Fruit fly (Drosophila melanogaster) whole organism, embryonic: ENCODE measurements around the gene CG6766.

Experiments
- Adf1 ChIP-seq: fragments of 200-800 bp; sonication (Bioruptor generic); IDR thresholded peaks from 2 replicates; pipeline ENCODE4 v1.3.6; 2022; ENCODE audit warnings: missing biosample characterization, missing genetic modification characterization
- Aef1 ChIP-seq: fragments of 200-800 bp; sonication (Bioruptor generic); IDR thresholded peaks from 3 replicates; pipeline ENCODE4 v1.3.6; 2022; ENCODE audit warnings: missing biosample characterization, missing genetic modification characterization
- Antp ChIP-seq: fragments of 200-800 bp; sonication (Bioruptor generic); optimal IDR thresholded peaks from 3 replicates; lab custom pipeline; 2016; ENCODE audit warnings: missing biosample characterization, missing genetic modification characterization
- Atf6 ChIP-seq: fragments of 200-800 bp; sonication (Bioruptor generic); IDR thresholded peaks from 2 replicates; pipeline ENCODE4 v1.3.6; 2022; ENCODE audit warnings: missing biosample characterization, missing genetic modification characterization
- Bdp1 ChIP-seq: fragments of 200-800 bp; sonication (Bioruptor generic); optimal IDR thresholded peaks from 3 replicates; lab custom pipeline; 2016; ENCODE audit warnings: missing biosample characterization, missing genetic modification characterization
- Bgb ChIP-seq: fragments of 200-800 bp; sonication (Bioruptor generic); IDR thresholded peaks from 2 replicates; pipeline ENCODE4 v1.3.6; 2022; ENCODE audit warnings: missing biosample characterization, missing genetic modification characterization; ENCODE audit not compliant: partially characterized antibody
- CG10209 ChIP-seq: fragments of 200-800 bp; sonication (Bioruptor generic); optimal IDR thresholded peaks from 3 replicates; lab custom pipeline; 2017; ENCODE audit warnings: missing biosample characterization, mild to moderate bottlenecking, missing genetic modification characterization, missing genetic modification reagents
- CG10267 ChIP-seq: fragments of 200-800 bp; sonication (Bioruptor generic); optimal IDR thresholded peaks from 2 replicates; lab custom pipeline; 2018; ENCODE audit warnings: missing biosample characterization, mild to moderate bottlenecking, missing genetic modification characterization, moderate library complexity
- CG11696 ChIP-seq: fragments of 200-800 bp; sonication (Bioruptor generic); IDR thresholded peaks from 2 replicates; pipeline ENCODE4 v1.3.6; 2022; ENCODE audit warnings: missing biosample characterization, missing genetic modification characterization
- CG12104 ChIP-seq: fragments of 200-800 bp; sonication (Bioruptor generic); optimal IDR thresholded peaks from 3 replicates; lab custom pipeline; 2016; ENCODE audit warnings: missing biosample characterization, missing genetic modification characterization
- CG12155 ChIP-seq: fragments of 200-800 bp; sonication (Bioruptor generic); optimal IDR thresholded peaks from 3 replicates; lab custom pipeline; 2016; ENCODE audit warnings: missing biosample characterization, missing genetic modification characterization
- CG1233 ChIP-seq: fragments of 200-800 bp; sonication (Bioruptor generic); optimal IDR thresholded peaks from 4 replicates; lab custom pipeline; 2018; ENCODE audit warnings: missing biosample characterization, mild to moderate bottlenecking, missing genetic modification characterization
- CG15479 ChIP-seq: fragments of 200-800 bp; sonication (Bioruptor generic); optimal IDR thresholded peaks from 3 replicates; lab custom pipeline; 2019; ENCODE audit warnings: missing biosample characterization, mild to moderate bottlenecking, missing genetic modification characterization, moderate library complexity
- CG15601 ChIP-seq: fragments of 200-800 bp; sonication (Bioruptor generic); optimal IDR thresholded peaks from 3 replicates; lab custom pipeline; 2019; ENCODE audit warnings: missing biosample characterization, mild to moderate bottlenecking, missing genetic modification characterization, moderate library complexity
- CG17361 ChIP-seq: fragments of 200-800 bp; sonication (Bioruptor generic); IDR thresholded peaks from 3 replicates; pipeline ENCODE4 v1.3.6; 2022; ENCODE audit warnings: missing biosample characterization, missing genetic modification characterization
- CG1832 ChIP-seq: fragments of 200-800 bp; sonication (Bioruptor generic); optimal IDR thresholded peaks from 2 replicates; lab custom pipeline; 2017; ENCODE audit warnings: missing biosample characterization, mild to moderate bottlenecking, missing genetic modification characterization, inconsistent platforms
- CG3065 ChIP-seq: fragments of 200-800 bp; sonication (Bioruptor generic); optimal IDR thresholded peaks from 2 replicates; lab custom pipeline; 2016; ENCODE audit warnings: missing biosample characterization, missing genetic modification characterization
- CG4404 ChIP-seq: fragments of 200-800 bp; sonication (Bioruptor generic); IDR thresholded peaks from 2 replicates; pipeline ENCODE4 v1.3.6; 2022; ENCODE audit warnings: missing biosample characterization, missing genetic modification characterization
- CG4820 ChIP-seq: fragments of 200-800 bp; sonication (Bioruptor generic); optimal IDR thresholded peaks from 3 replicates; lab custom pipeline; 2016; ENCODE audit warnings: missing biosample characterization, missing genetic modification characterization
- CG6791 ChIP-seq: fragments of 200-800 bp; sonication (Bioruptor generic); IDR thresholded peaks from 3 replicates; pipeline ENCODE4 v1.3.6; 2022; ENCODE audit warnings: missing biosample characterization, missing genetic modification characterization; ENCODE audit not compliant: partially characterized antibody
- CG7357 ChIP-seq: fragments of 200-800 bp; sonication (Bioruptor generic); IDR thresholded peaks from 3 replicates; pipeline ENCODE4 v1.3.6; 2022; ENCODE audit warnings: missing biosample characterization, missing genetic modification characterization
- CrebB ChIP-seq: fragments of 200-800 bp; sonication (Bioruptor generic); optimal IDR thresholded peaks from 3 replicates; lab custom pipeline; 2018; ENCODE audit warnings: missing biosample characterization, mild to moderate bottlenecking, missing genetic modification characterization
- D19A ChIP-seq: fragments of 200-800 bp; optimal IDR thresholded peaks from 3 replicates; lab custom pipeline; 2019; ENCODE audit warnings: missing biosample characterization, mild to moderate bottlenecking, missing genetic modification characterization, moderate library complexity
- Doc3 ChIP-seq: fragments of 200-800 bp; sonication (Bioruptor generic); IDR thresholded peaks from 3 replicates; pipeline ENCODE4 v1.3.6; 2022; ENCODE audit warnings: missing biosample characterization, missing genetic modification characterization; ENCODE audit not compliant: partially characterized antibody
- ERR ChIP-seq: fragments of 200-800 bp; sonication (Bioruptor generic); optimal IDR thresholded peaks from 2 replicates; lab custom pipeline; 2016; ENCODE audit warnings: missing biosample characterization, missing genetic modification characterization
- Hr78 ChIP-seq, 2 experiments: fragments of 200-800 bp in 1 of 2; fragments of >200 bp in 1 of 2; sonication (Bioruptor generic) in 1 of 2; optimal IDR thresholded peaks; 2 replicates each; lab custom pipeline; 2017 to 2019; ENCODE audit warnings: missing biosample characterization in 2 of 2, missing genetic modification characterization in 2 of 2, mild to moderate bottlenecking in 1 of 2, moderate library complexity in 1 of 2
- Mes4 ChIP-seq: fragments of 200-800 bp; sonication (Bioruptor generic); optimal IDR thresholded peaks from 2 replicates; lab custom pipeline; 2016; ENCODE audit warnings: missing biosample characterization, missing genetic modification characterization
- NFAT ChIP-seq: fragments of 200-800 bp; sonication (Bioruptor generic); IDR thresholded peaks from 2 replicates; pipeline ENCODE4 v1.3.6; 2022; ENCODE audit warnings: missing biosample characterization, missing genetic modification characterization
- Poxn ChIP-seq: fragments of 200-800 bp; sonication (Bioruptor generic); IDR thresholded peaks from 2 replicates; pipeline ENCODE4 v1.3.6; 2022; ENCODE audit warnings: missing biosample characterization, missing genetic modification characterization
- Sox100B ChIP-seq: fragments of 200-800 bp; sonication (Bioruptor generic); optimal IDR thresholded peaks from 3 replicates; lab custom pipeline; 2018; ENCODE audit warnings: missing biosample characterization, mild to moderate bottlenecking, missing genetic modification characterization
- ato ChIP-seq: fragments of 200-800 bp; sonication (Bioruptor generic); IDR thresholded peaks from 2 replicates; pipeline ENCODE4 v1.3.6; 2022; ENCODE audit warnings: missing biosample characterization, missing genetic modification characterization; ENCODE audit not compliant: partially characterized antibody
- danr ChIP-seq: fragments of 200-800 bp; sonication (Bioruptor generic); IDR thresholded peaks from 2 replicates; pipeline ENCODE4 v1.3.6; 2022; ENCODE audit warnings: missing biosample characterization, missing genetic modification characterization
- dati ChIP-seq: fragments of 200-800 bp; sonication (Bioruptor generic); IDR thresholded peaks from 2 replicates; pipeline ENCODE4 v1.3.6; 2022; ENCODE audit warnings: missing biosample characterization, missing genetic modification characterization
- esg ChIP-seq: fragments of 200-800 bp; sonication (Bioruptor generic); conservative IDR thresholded peaks from 2 replicates; pipeline ENCODE4 v1.3.6; 2022; ENCODE audit warnings: missing biosample characterization, missing genetic modification characterization
- fd3F ChIP-seq: fragments of 200-800 bp; sonication (Bioruptor generic); optimal IDR thresholded peaks from 2 replicates; lab custom pipeline; 2018; ENCODE audit warnings: missing biosample characterization, mild to moderate bottlenecking, missing genetic modification characterization, moderate library complexity
- grn ChIP-seq: fragments of 200-800 bp; sonication (Bioruptor generic); optimal IDR thresholded peaks from 3 replicates; lab custom pipeline; 2017; ENCODE audit warnings: missing biosample characterization, missing genetic modification characterization
- gt ChIP-seq: fragments of 200-800 bp; sonication (Bioruptor generic); IDR thresholded peaks from 2 replicates; pipeline ENCODE4 v1.3.6; 2022; ENCODE audit warnings: missing biosample characterization, missing genetic modification characterization
- ham ChIP-seq: fragments of 200-800 bp; sonication (Bioruptor generic); IDR thresholded peaks from 2 replicates; pipeline ENCODE4 v1.3.6; 2022; ENCODE audit warnings: missing biosample characterization, missing genetic modification characterization
- her ChIP-seq: fragments of 200-800 bp; sonication (Bioruptor generic); optimal IDR thresholded peaks from 2 replicates; lab custom pipeline; 2016; ENCODE audit warnings: missing biosample characterization, missing genetic modification characterization
- jing ChIP-seq: fragments of 200-800 bp; sonication (Bioruptor generic); optimal IDR thresholded peaks from 2 replicates; lab custom pipeline; 2018; ENCODE audit warnings: missing biosample characterization, mild to moderate bottlenecking, missing genetic modification characterization
- lilli ChIP-seq: fragments of 200-800 bp; sonication (Bioruptor generic); optimal IDR thresholded peaks from 3 replicates; lab custom pipeline; 2016; ENCODE audit warnings: missing biosample characterization, missing genetic modification characterization
- lov ChIP-seq, 2 experiments: fragments of 200-800 bp in 1 of 2; fragments of >200 bp in 1 of 2; sonication (Bioruptor generic) in 1 of 2; IDR thresholded peaks in 1 of 2; optimal IDR thresholded peaks in 1 of 2; 2 replicates in 1 of 2; 3 replicates in 1 of 2; pipeline versions ENCODE4 v1.3.6 to Lab custom; 2017 to 2022; ENCODE audit warnings: missing biosample characterization in 1 of 2, missing genetic modification characterization in 1 of 2
- odd ChIP-seq: fragments of 200-800 bp; sonication (Bioruptor generic); optimal IDR thresholded peaks from 2 replicates; lab custom pipeline; 2017; ENCODE audit warnings: missing biosample characterization, mild to moderate bottlenecking, missing genetic modification characterization
- ranshi ChIP-seq: fragments of 200-800 bp; sonication (Bioruptor generic); IDR thresholded peaks from 2 replicates; pipeline ENCODE4 v1.3.6; 2022; ENCODE audit warnings: missing biosample characterization, missing genetic modification characterization
- run ChIP-seq: fragments of 200-800 bp; sonication (Bioruptor generic); optimal IDR thresholded peaks from 3 replicates; lab custom pipeline; 2018; ENCODE audit warnings: missing biosample characterization, mild to moderate bottlenecking, missing genetic modification characterization
- shn ChIP-seq: fragments of 200-800 bp; sonication (Bioruptor generic); optimal IDR thresholded peaks from 3 replicates; lab custom pipeline; 2016; ENCODE audit warnings: missing biosample characterization, missing genetic modification characterization
- slbo ChIP-seq: fragments of 200-800 bp; sonication (Bioruptor generic); IDR thresholded peaks from 2 replicates; pipeline ENCODE4 v1.3.6; 2022; ENCODE audit warnings: missing biosample characterization, missing genetic modification characterization
- sqz ChIP-seq: fragments of 200-800 bp; sonication (Bioruptor generic); optimal IDR thresholded peaks from 3 replicates; lab custom pipeline; 2018; ENCODE audit warnings: missing biosample characterization, mild to moderate bottlenecking, missing genetic modification characterization
- trh ChIP-seq: fragments of 200-800 bp; sonication (Bioruptor generic); optimal IDR thresholded peaks from 2 replicates; lab custom pipeline; 2016; ENCODE audit warnings: missing biosample characterization, missing genetic modification characterization
- vvl ChIP-seq: fragments of 200-800 bp; sonication (Bioruptor generic); IDR thresholded peaks from 2 replicates; pipeline ENCODE4 v1.3.6; 2022; ENCODE audit warnings: missing biosample characterization, missing genetic modification characterization

CG6766 gene

DNA sequence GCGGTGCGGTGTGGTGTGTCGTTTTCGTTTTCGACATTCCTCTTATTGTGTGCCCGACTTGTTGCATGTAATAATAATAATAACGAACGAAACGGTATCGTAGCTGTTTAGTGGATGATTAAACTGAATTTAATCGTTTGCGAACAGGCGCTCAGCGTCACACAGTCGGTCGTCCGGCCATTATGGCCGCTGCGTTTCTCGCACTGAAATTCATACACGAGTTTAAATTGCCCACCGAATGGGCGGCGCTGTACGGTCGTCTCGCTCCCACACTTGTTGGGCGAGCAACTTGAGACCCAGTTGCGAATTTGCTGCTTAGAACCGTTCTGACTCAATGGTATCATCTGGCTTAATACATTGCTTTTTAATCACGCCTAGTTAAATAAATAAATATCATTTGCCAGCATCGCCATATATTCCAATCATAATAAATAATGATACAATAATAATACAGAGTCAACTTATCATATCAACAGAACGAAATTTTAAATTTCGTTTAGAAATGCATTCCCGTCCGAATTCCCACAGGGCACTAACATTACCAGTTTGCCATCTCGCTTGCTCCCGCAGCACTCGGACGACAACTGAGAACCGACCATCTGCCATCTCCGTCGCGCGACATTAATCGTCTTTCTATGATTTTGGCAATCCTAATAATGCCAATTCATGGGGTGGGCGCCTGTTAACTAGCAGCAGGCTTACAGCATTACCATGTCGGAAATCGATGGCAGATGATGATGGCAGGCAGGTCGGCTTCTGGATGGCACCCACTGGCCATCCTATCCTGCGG lies 29.4 kb downstream of the CG6766 start (continued):
- TF ChIP-seq jing (no peak), Adf1 (no peak), D19A (peak; percentile 83), lov (optimal IDR thresholded peaks at IDR 0.05; lab: Kevin White, UChicago) (no peak), lov (GFP tag; IDR thresholded peaks at IDR 0.05; lab: Robert Waterston, UW) (no peak), Bgb (GFP tag; lab: Robert Waterston, UW) (no peak), dati (no peak), her (GFP tag; lab: Kevin White, UChicago) (no peak), CrebB (tag; lab: Kevin White, UChicago) (peak; percentile 92), CG3065 (GFP tag; lab: Kevin White, UChicago) (peak; percentile 66), CG11696 (GFP tag; lab: Robert Waterston, UW) (no peak), CG1832 (GFP tag; lab: Kevin White, UChicago) (peak; percentile 91), ato (GFP tag; lab: Robert Waterston, UW) (no peak), CG15479 (GFP tag; lab: Kevin White, UChicago) (no peak), ranshi (GFP tag; lab: Robert Waterston, UW) (no peak), esg (no peak), shn (GFP tag; lab: Kevin White, UChicago) (peak; percentile 78), Hr78 (GFP tag; optimal IDR thresholded peaks at IDR 0.05; lab: Kevin White, UChicago) (no peak), CG12104 (GFP tag; lab: Kevin White, UChicago) (peak; percentile 68), ham (GFP tag; lab: Robert Waterston, UW) (no peak), NFAT (GFP tag; lab: Robert Waterston, UW) (no peak), Mes4 (GFP tag; lab: Kevin White, UChicago) (peak; percentile 34), CG10267 (tag; lab: Kevin White, UChicago) (peak; percentile 85), CG17361 (no peak), odd (GFP tag; lab: Kevin White, UChicago) (peak; percentile 50), Doc3 (no peak), ERR (GFP tag; lab: Kevin White, UChicago) (no peak), lilli (GFP tag; lab: Kevin White, UChicago) (peak; percentile 93), CG12155 (GFP tag; lab: Kevin White, UChicago) (peak; percentile 85), trh (GFP tag; lab: Kevin White, UChicago) (peak; percentile 85), vvl (GFP tag; lab: Robert Waterston, UW) (no peak), grn (GFP tag; lab: Kevin White, UChicago) (no peak), CG15601 (tag; lab: Kevin White, UChicago) (no peak), sqz (peak; percentile 59), CG7357 (GFP tag; lab: Robert Waterston, UW) (peak; percentile 87), CG1233 (peak; percentile 92), danr (GFP tag; lab: Robert Waterston, UW) (no peak), CG10209 (peak; percentile 91), Sox100B (GFP tag; lab: Kevin White, UChicago) (peak; percentile 92), CG6791 (GFP tag; lab: Robert Waterston, UW) (no peak), Poxn (GFP tag; lab: Robert Waterston, UW) (no peak), Aef1 (no peak), Bdp1 (GFP tag; lab: Kevin White, UChicago) (peak; percentile 65), CG4820 (GFP tag; lab: Kevin White, UChicago) (peak; percentile 72), CG4404 (GFP tag; lab: Robert Waterston, UW) (no peak), fd3F (GFP tag; lab: Kevin White, UChicago) (peak; percentile 92), slbo (no peak), Antp (GFP tag; lab: Kevin White, UChicago) (peak; percentile 38), Atf6 (GFP tag; lab: Robert Waterston, UW) (no peak), run (tag; lab: Kevin White, UChicago) (peak; percentile 27), gt (GFP tag; lab: Robert Waterston, UW) (no peak)
